Worm (Caenorhabditis elegans): ENCODE data around the gene T05A1.5.

Gene T05A1.5

ce11 chrIV:9513360-9513777, 32.7 kb upstream of the T05A1.5 start (continued):
- TF ChIP-seq lin-13 (GFP tag; optimal IDR thresholded peaks at IDR 0.05): no peak
- TF ChIP-seq jun-1 (tag; optimal IDR thresholded peaks at IDR 0.05): peak; percentile 35
- TF ChIP-seq sup-37 (GFP tag; optimal IDR thresholded peaks at IDR 0.05): no peak
- TF ChIP-seq zag-1 (tag; optimal IDR thresholded peaks at IDR 0.05): no peak
- no peak for TF ChIP-seq egl-13 (tag; optimal IDR thresholded peaks at IDR 0.05)
- TF ChIP-seq hlh-17 (GFP tag; optimal IDR thresholded peaks at IDR 0.05; ENCODE audit: borderline replicate concordance): no peak
- peak; percentile 57 for TF ChIP-seq snu-23 (GFP tag; optimal IDR thresholded peaks at IDR 0.05)
- no peak for TF ChIP-seq unc-98 (GFP tag; IDR thresholded peaks at IDR 0.05)
- TF ChIP-seq pag-3 (tag; optimal IDR thresholded peaks at IDR 0.05; ENCODE audit: borderline replicate concordance, insufficient read depth): no peak
- TF ChIP-seq lin-15B (tag; optimal IDR thresholded peaks at IDR 0.05): no peak
- TF ChIP-seq lin-35 (GFP tag; optimal IDR thresholded peaks at IDR 0.05): peak; percentile 33 to 71
- TF ChIP-seq nhr-84 (tag; optimal IDR thresholded peaks at IDR 0.05): no peak
- TF ChIP-seq fkh-8 (tag; optimal IDR thresholded peaks at IDR 0.05): no peak
- TF ChIP-seq unc-62 (GFP tag; optimal IDR thresholded peaks at IDR 0.05): no peak
- no peak for TF ChIP-seq ets-5 (GFP tag; IDR thresholded peaks at IDR 0.05)
- TF ChIP-seq irx-1 (tag; optimal IDR thresholded peaks at IDR 0.05): no peak
- no peak for TF ChIP-seq aly-2 (tag; optimal IDR thresholded peaks at IDR 0.05)
- TF ChIP-seq lin-14 (GFP tag; optimal IDR thresholded peaks at IDR 0.05): peak; percentile 58
- no peak for TF ChIP-seq ceh-63 (GFP tag; optimal IDR thresholded peaks at IDR 0.05)
- TF ChIP-seq nhr-20 (tag; optimal IDR thresholded peaks at IDR 0.05): peak; percentile 77
- no peak for TF ChIP-seq C34B4.2 (tag; optimal IDR thresholded peaks at IDR 0.05)
- TF ChIP-seq tlp-1 (tag; optimal IDR thresholded peaks at IDR 0.05): no peak
- no peak for TF ChIP-seq pqm-1 (tag; optimal IDR thresholded peaks at IDR 0.05)
- TF ChIP-seq hpl-2 (GFP tag; optimal IDR thresholded peaks at IDR 0.05): no peak
- peak in 2 of 3 experiments; percentile 33 to 37 for TF ChIP-seq dpl-1 (GFP tag; optimal IDR thresholded peaks at IDR 0.05)
- peak; percentile 18; the same call in 1 of the 2 replicates for TF ChIP-seq isw-1 (GFP tag; IDR thresholded peaks at IDR 0.05)
- TF ChIP-seq sptf-1 (tag; optimal IDR thresholded peaks at IDR 0.05): no peak
- TF ChIP-seq mdl-1 (tag; optimal IDR thresholded peaks at IDR 0.05): peak in 1 of 2 experiments; percentile 72
- TF ChIP-seq nhr-77 (tag; optimal IDR thresholded peaks at IDR 0.05): no peak
- peak; percentile 33 for TF ChIP-seq rnt-1 (tag; optimal IDR thresholded peaks at IDR 0.05)
- TF ChIP-seq F16B12.6 (tag; optimal IDR thresholded peaks at IDR 0.05): peak; percentile 82

ce11 chrIV:9514132-9514531, 32.0 kb upstream of the T05A1.5 start:
- peak; percentile 54 for TF ChIP-seq skn-1 (tag; optimal IDR thresholded peaks at IDR 0.05)
- TF ChIP-seq irx-1 (tag; optimal IDR thresholded peaks at IDR 0.05): no peak
- TF ChIP-seq elt-2 (tag; optimal IDR thresholded peaks at IDR 0.05): peak; percentile 47
- TF ChIP-seq nhr-71 (tag; optimal IDR thresholded peaks at IDR 0.05): peak; percentile 11
- peak; percentile 44 for TF ChIP-seq nhr-85 (tag)

DNA sequence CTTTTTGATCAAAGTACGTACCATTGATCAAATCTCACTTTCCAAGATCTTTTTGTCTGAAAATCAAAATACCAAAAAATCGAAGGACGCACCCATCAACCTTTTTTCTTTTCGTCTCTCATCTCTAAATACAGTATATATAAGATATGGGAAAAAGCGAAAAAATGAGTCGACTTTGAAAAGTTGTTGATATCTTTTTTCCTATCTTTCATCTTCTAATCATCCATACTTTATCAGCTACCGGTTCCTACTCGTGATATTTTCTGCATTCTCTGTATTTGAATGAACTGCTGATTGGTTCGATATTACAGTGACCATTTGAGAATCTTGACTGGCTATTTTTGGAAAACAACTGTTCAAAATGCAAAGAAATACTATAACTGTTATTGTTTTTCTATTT, 29.3 kb upstream of the T05A1.5 start, which contains the start of gene C33A12.19:
Gene C33A12.19, plus strand, starts transcription at position 169 of the 400 bp plus-strand sequence.
- TF ChIP-seq mep-1 (tag; optimal IDR thresholded peaks at IDR 0.05) (peak; percentile 17), C16A3.4 (tag; optimal IDR thresholded peaks at IDR 0.05) (peak; percentile 3), rnt-1 (tag; optimal IDR thresholded peaks at IDR 0.05) (no peak), nhr-90 (tag; optimal IDR thresholded peaks at IDR 0.05; ENCODE audit: poor library complexity) (peak; percentile 49), sptf-1 (tag; optimal IDR thresholded peaks at IDR 0.05) (no peak), nhr-20 (tag; optimal IDR thresholded peaks at IDR 0.05) (peak; percentile 75), lsy-2 (tag; optimal IDR thresholded peaks at IDR 0.05) (peak; percentile 20 to 70), nhr-71 (tag; optimal IDR thresholded peaks at IDR 0.05) (peak; percentile 66), nhr-85 (tag) (peak; percentile 83), tbx-2 (tag; optimal IDR thresholded peaks at IDR 0.05) (peak; percentile 28), blmp-1 (tag; optimal IDR thresholded peaks at IDR 0.05) (peak; percentile 65), snu-23 (GFP tag; optimal IDR thresholded peaks at IDR 0.05) (peak; percentile 46), sup-37 (GFP tag; optimal IDR thresholded peaks at IDR 0.05) (no peak), elt-2 (tag; optimal IDR thresholded peaks at IDR 0.05) (peak; percentile 44), elt-3 (tag; optimal IDR thresholded peaks at IDR 0.05) (peak in 5 of 6 experiments; percentile 38 to 75 (median 62)), efl-1 (optimal IDR thresholded peaks at IDR 0.05) (no peak), efl-1 (GFP tag; optimal IDR thresholded peaks at IDR 0.05 in 1 of 2) (peak in 1 of 2 experiments; percentile 90), lin-35 (GFP tag; optimal IDR thresholded peaks at IDR 0.05) (peak in 1 of 2 experiments; percentile 50), unc-130 (tag; optimal IDR thresholded peaks at IDR 0.05) (no peak), nhr-19 (GFP tag; conservative IDR thresholded peaks at IDR 0.05) (peak; percentile 41), lin-14 (GFP tag; optimal IDR thresholded peaks at IDR 0.05) (peak; percentile 68), grh-1 (GFP tag; IDR thresholded peaks at IDR 0.05) (peak; percentile 57), ceh-63 (GFP tag; optimal IDR thresholded peaks at IDR 0.05) (no peak)

Measured in whole organism, L1 larva.